Fruit fly (Drosophila melanogaster) whole organism, prepupa: ENCODE data around the gene CG31077.

Experiments
- Blimp-1 ChIP-seq: fragments of 200-800 bp; sonication (Bioruptor generic); optimal IDR thresholded peaks from 3 replicates; lab custom pipeline; 2017; ENCODE audit warnings: missing biosample characterization, missing genetic modification characterization, mild to moderate bottlenecking, moderate library complexity, missing genetic modification reagents
- CG10631 ChIP-seq: fragments of 200-800 bp; sonication (Bioruptor generic); optimal IDR thresholded peaks from 2 replicates; lab custom pipeline; 2016; ENCODE audit warnings: missing biosample characterization, missing genetic modification characterization
- CG10669 ChIP-seq: fragments of 200-800 bp; sonication (Bioruptor generic); optimal IDR thresholded peaks from 3 replicates; lab custom pipeline; 2018; ENCODE audit warnings: missing biosample characterization, mild to moderate bottlenecking, missing genetic modification characterization, moderate library complexity
- CG11762 ChIP-seq: fragments of 200-800 bp; sonication (Bioruptor generic); optimal IDR thresholded peaks from 3 replicates; lab custom pipeline; 2016; ENCODE audit warnings: missing biosample characterization, missing genetic modification characterization; ENCODE audit not compliant: insufficient read depth
- CG3032 ChIP-seq: fragments of 200-800 bp; optimal IDR thresholded peaks from 2 replicates; lab custom pipeline; 2019; ENCODE audit warnings: missing biosample characterization, mild to moderate bottlenecking, missing genetic modification characterization, moderate library complexity
- CG6163 ChIP-seq: fragments of 200-800 bp; sonication (Bioruptor generic); IDR thresholded peaks from 3 replicates; pipeline ENCODE4 v1.3.6; 2022; ENCODE audit warnings: missing biosample characterization, missing genetic modification characterization
- CG8119 ChIP-seq: fragments of 200-800 bp; sonication (Bioruptor generic); IDR thresholded peaks from 3 replicates; pipeline ENCODE4 v1.3.6; 2022; ENCODE audit warnings: missing biosample characterization, missing genetic modification characterization
- Hr38 ChIP-seq: sonication (Bioruptor generic); optimal IDR thresholded peaks from 2 replicates; lab custom pipeline; 2016; ENCODE audit warnings: missing biosample characterization, missing genetic modification characterization
- Hr39 ChIP-seq: fragments of 200-800 bp; sonication (Bioruptor generic); optimal IDR thresholded peaks from 2 replicates; lab custom pipeline; 2016; ENCODE audit warnings: missing biosample characterization, missing genetic modification characterization
- achi ChIP-seq: fragments of 200-800 bp; sonication (Bioruptor generic); optimal IDR thresholded peaks from 3 replicates; lab custom pipeline; 2016; ENCODE audit warnings: missing biosample characterization, missing genetic modification characterization
- eg ChIP-seq: fragments of 200-800 bp; sonication (Bioruptor generic); IDR thresholded peaks from 3 replicates; pipeline ENCODE4 v1.3.6; 2022; ENCODE audit warnings: missing biosample characterization, missing genetic modification characterization
- salr ChIP-seq, 2 experiments: fragments of 200-800 bp; sonication (Bioruptor generic); optimal IDR thresholded peaks; 3 replicates each; lab custom pipeline; 2016 to 2018; ENCODE audit warnings: missing biosample characterization in 2 of 2, missing genetic modification characterization in 2 of 2, mild to moderate bottlenecking in 1 of 2
- vri ChIP-seq: fragments of 200-800 bp; sonication (Bioruptor generic); optimal IDR thresholded peaks from 3 replicates; lab custom pipeline; 2016; ENCODE audit warnings: missing biosample characterization, mild to moderate bottlenecking, missing genetic modification characterization

DNA sequence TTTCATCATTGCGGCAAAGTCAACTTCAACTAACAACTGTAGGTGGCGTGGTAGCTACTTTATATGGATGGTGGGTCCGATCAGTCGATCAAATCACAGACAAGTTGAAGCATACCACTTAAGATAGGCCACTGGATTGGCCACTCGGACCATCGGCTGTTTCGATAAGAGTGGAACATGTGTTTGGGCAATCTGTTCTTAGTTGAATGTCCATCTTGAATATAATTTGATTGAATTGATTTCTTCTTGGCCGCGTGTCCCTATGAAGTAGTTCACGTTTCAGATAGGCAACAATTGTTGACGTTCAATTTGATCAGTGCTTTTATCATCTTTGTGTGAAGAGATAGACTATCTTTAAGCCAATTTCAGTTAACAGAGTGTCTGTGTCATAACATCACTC, 7.5 kb downstream of the CG31077 start, which contains the start of gene CG6295:
- TF ChIP-seq achi (GFP tag; lab: Kevin White, UChicago): no peak
- TF ChIP-seq CG6163 (GFP tag; lab: Robert Waterston, UW): no peak
- no peak for TF ChIP-seq Hr38 (GFP tag; lab: Kevin White, UChicago)
- no peak for TF ChIP-seq Blimp-1 (GFP tag; lab: Kevin White, UChicago)
- TF ChIP-seq CG10631: no peak
- TF ChIP-seq CG11762: no peak
- no peak for TF ChIP-seq vri (GFP tag; lab: Kevin White, UChicago)
- TF ChIP-seq Hr39 (GFP tag; lab: Kevin White, UChicago): no peak
- TF ChIP-seq salr (GFP tag; optimal IDR thresholded peaks at IDR 0.05; lab: Kevin White, UChicago): no peak
- TF ChIP-seq CG10669 (GFP tag; lab: Kevin White, UChicago): no peak
- TF ChIP-seq CG8119: no peak
- TF ChIP-seq eg (GFP tag; lab: Robert Waterston, UW): no peak
- TF ChIP-seq CG3032 (tag; lab: Kevin White, UChicago): no peak
